Fruit fly (Drosophila melanogaster): ENCODE results near the gene TTLL4A.

TTLL4A gene

dm6 chr2L:10988026-10988425 lies 1.2 kb upstream of the TTLL4A start:
- no peak for TF ChIP-seq CG17801 (GFP tag; optimal IDR thresholded peaks at IDR 0.05; ENCODE audit: partially characterized antibody)

dm6 chr2L:11001376-11002122 lies 12.3 kb downstream of the TTLL4A start, which contains the start of the genes aub and lectin-33A:
Gene aub (minus strand): TSS chr2L:11001476.
Gene lectin-33A (plus strand): TSS chr2L:11002072.
- no peak for TF ChIP-seq CG17801 (GFP tag; optimal IDR thresholded peaks at IDR 0.05; ENCODE audit: partially characterized antibody)

- peak; percentile 84 for TF ChIP-seq CG17801 (GFP tag; optimal IDR thresholded peaks at IDR 0.05; ENCODE audit: partially characterized antibody)
Measured at dm6 chr2L:11003925-11004673, 14.9 kb downstream of the TTLL4A start, which contains the start of gene RpL9. Gene RpL9 (minus strand): TSS chr2L:11004189.

- no peak for TF ChIP-seq CG17801 (GFP tag; optimal IDR thresholded peaks at IDR 0.05; ENCODE audit: partially characterized antibody)
Measured at dm6 chr2L:11004674-11005045, 15.5 kb downstream of the TTLL4A start, which contains the start of gene Nup154. Gene Nup154 (plus strand): TSS chr2L:11004820.

dm6 chr2L:11010999-11011398 lies 21.8 kb downstream of the TTLL4A start, which contains the start of the genes Art8 and dUTPase:
Gene Art8 (minus strand): TSS chr2L:11011086.
Gene dUTPase (plus strand): TSS chr2L:11011312.
- peak; percentile 69 for TF ChIP-seq CG17801 (GFP tag; optimal IDR thresholded peaks at IDR 0.05; ENCODE audit: partially characterized antibody)

dm6 chr2L:11014018-11014611 lies 24.9 kb downstream of the TTLL4A start:
- TF ChIP-seq CG17801 (GFP tag; optimal IDR thresholded peaks at IDR 0.05; ENCODE audit: partially characterized antibody) = no peak

- no peak for TF ChIP-seq CG17801 (GFP tag; optimal IDR thresholded peaks at IDR 0.05; ENCODE audit: partially characterized antibody)
Measured at dm6 chr2L:11014671-11015070, 25.5 kb downstream of the TTLL4A start.

- no peak for TF ChIP-seq CG17801 (GFP tag; optimal IDR thresholded peaks at IDR 0.05; ENCODE audit: partially characterized antibody)
Measured at dm6 chr2L:11015320-11015719, 26.1 kb downstream of the TTLL4A start, which contains the start of gene Acp32CD. Gene Acp32CD (plus strand): TSS chr2L:11015620.

dm6 chr2L:11016695-11017094 lies 27.5 kb downstream of the TTLL4A start, which contains the start of gene CG14913:
Gene CG14913 (plus strand): TSS chr2L:11016995.
- no peak for TF ChIP-seq CG17801 (GFP tag; optimal IDR thresholded peaks at IDR 0.05; ENCODE audit: partially characterized antibody)

dm6 chr2L:11021606-11022005 lies 32.4 kb downstream of the TTLL4A start:
- TF ChIP-seq CG17801 (GFP tag; optimal IDR thresholded peaks at IDR 0.05; ENCODE audit: partially characterized antibody) = no peak

dm6 chr2L:11022804-11023203 lies 33.6 kb downstream of the TTLL4A start:
- no peak for TF ChIP-seq CG17801 (GFP tag; optimal IDR thresholded peaks at IDR 0.05; ENCODE audit: partially characterized antibody)

- no peak for TF ChIP-seq CG17801 (GFP tag; optimal IDR thresholded peaks at IDR 0.05; ENCODE audit: partially characterized antibody)
Measured at dm6 chr2L:11023875-11024274, 34.7 kb downstream of the TTLL4A start.

dm6 chr2L:11027213-11027612 lies 38.0 kb downstream of the TTLL4A start:
- no peak for TF ChIP-seq CG17801 (GFP tag; optimal IDR thresholded peaks at IDR 0.05; ENCODE audit: partially characterized antibody)

dm6 chr2L:11027825-11028496 lies 38.8 kb downstream of the TTLL4A start:
- no peak for TF ChIP-seq CG17801 (GFP tag; optimal IDR thresholded peaks at IDR 0.05; ENCODE audit: partially characterized antibody)
